Fruit fly (Drosophila melanogaster): ENCODE results near the gene CG8032.

DNA sequence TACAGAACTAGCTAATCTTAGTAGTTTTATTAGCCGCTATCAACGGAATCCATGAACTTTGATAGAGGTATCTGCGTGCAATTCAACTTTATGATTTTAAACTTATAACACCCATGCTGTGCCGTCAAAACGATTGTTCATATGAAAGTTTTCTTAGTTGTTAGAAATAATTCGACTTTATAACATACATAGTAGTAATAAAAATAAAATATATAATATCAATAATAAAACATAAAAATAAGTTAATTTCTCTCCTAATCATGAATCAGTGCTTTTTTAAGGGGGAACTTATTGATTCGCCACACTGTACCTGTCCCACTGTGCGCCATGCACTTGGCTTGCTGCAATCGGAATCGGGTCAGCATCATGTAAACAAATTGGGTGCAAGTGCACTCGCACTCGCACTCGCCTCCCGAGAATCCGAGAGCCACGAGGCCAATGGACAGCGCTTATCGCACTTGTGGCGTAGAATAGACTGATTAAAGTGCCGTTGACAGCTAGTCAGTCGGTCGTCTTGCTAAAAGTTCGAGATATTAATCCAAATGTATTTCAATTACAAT, 48.1 kb downstream of the CG8032 start:
- TF ChIP-seq Myc (optimal IDR thresholded peaks at IDR 0.05) (no peak), Sin3A (optimal IDR thresholded peaks at IDR 0.05) (no peak), psq (optimal IDR thresholded peaks at IDR 0.05) (no peak)
